Worm (Caenorhabditis elegans) whole organism, young adult: Measurements from ENCODE around the gene F53F4.17.

Source experiments
- F52B5.7 ChIP-seq: sonication (generic microtip); optimal IDR thresholded peaks from 2 replicates; lab custom pipeline; 2016; ENCODE audit warnings: mild to moderate bottlenecking, missing genetic modification characterization, missing compliant biosample characterization
- nhr-120 ChIP-seq: fragments of 200-800 bp; sonication (Bioruptor generic); IDR thresholded peaks from 2 replicates; pipeline ENCODE4 v1.3.6; 2022; ENCODE audit warnings: missing genetic modification characterization, missing compliant biosample characterization
- nhr-27 ChIP-seq: fragments of 200-800 bp; sonication (Bioruptor generic); optimal IDR thresholded peaks from 2 replicates; lab custom pipeline; 2018; ENCODE audit warnings: mild to moderate bottlenecking, missing genetic modification characterization, moderate library complexity, missing compliant biosample characterization

- no peak for TF ChIP-seq nhr-120 (GFP tag; lab: Robert Waterston, UW)
- TF ChIP-seq nhr-27 (tag; lab: Kevin White, UChicago) = no peak
- no peak for TF ChIP-seq F52B5.7
These were observed 20.5 kb downstream of the F53F4.17 start for ce11 chrV:13608486-13608885.
